Worm (Caenorhabditis elegans) whole organism, L1 larva: Measurements from ENCODE around the gene col-98.

Experiments
- ceh-82 ChIP-seq, 3 experiments: fragments of 150-350 bp in 1 of 3; sonication (generic microtip) in 2 of 3; optimal IDR thresholded peaks; 2 replicates each; lab custom pipeline; 2014 to 2017; ENCODE audit warnings: missing biosample characterization in 3 of 3, missing genetic modification characterization in 3 of 3
- elt-3 ChIP-seq, 6 experiments: fragments of 150-350 bp in 1 of 6; sonication (generic microtip); optimal IDR thresholded peaks; 2 replicates each; lab custom pipeline; 2017 to 2018; ENCODE audit warnings: missing biosample characterization in 6 of 6, missing genetic modification characterization in 6 of 6, inconsistent platforms in 1 of 6
- nhr-85 ChIP-seq: sonication (generic microtip); peaks from one replicate; lab custom pipeline; 2016; ENCODE audit warnings: missing genetic modification characterization, inconsistent platforms, missing compliant biosample characterization
- pqm-1 ChIP-seq: sonication (generic microtip); optimal IDR thresholded peaks from 3 replicates; lab custom pipeline; 2017; ENCODE audit warnings: missing biosample characterization, missing genetic modification characterization
- sptf-1 ChIP-seq: fragments of 150-350 bp; optimal IDR thresholded peaks from 2 replicates; lab custom pipeline; 2014; ENCODE audit warnings: missing biosample characterization, missing genetic modification characterization
- zag-1 ChIP-seq: fragments of 150-350 bp; optimal IDR thresholded peaks from 2 replicates; lab custom pipeline; 2014; ENCODE audit warnings: missing biosample characterization, missing genetic modification characterization

DNA sequence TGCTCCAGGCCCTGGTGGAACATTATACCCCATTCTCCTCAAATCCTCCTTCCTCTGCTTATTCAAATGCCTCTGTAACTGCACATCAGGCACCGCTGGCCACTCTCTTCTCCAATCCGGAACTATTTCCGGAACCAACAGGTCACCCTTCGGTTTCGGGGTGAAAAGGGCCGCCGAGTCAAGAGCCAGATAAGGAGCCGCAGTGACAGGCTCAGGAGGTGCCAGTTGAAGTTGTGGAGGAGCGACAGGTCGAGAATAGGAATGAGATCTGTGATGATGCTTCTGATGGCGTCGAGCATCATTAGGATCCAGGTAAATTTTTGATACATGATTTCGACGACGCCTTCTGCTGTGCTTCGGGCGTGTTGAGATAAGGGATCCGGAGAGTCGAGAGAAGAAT lies 20.6 kb upstream of the col-98 start:
- no peak for TF ChIP-seq nhr-85 (tag; lab: Kevin White, UChicago)
- TF ChIP-seq elt-3 (tag; optimal IDR thresholded peaks at IDR 0.05; lab: Kevin White, UChicago), result no peak
- no peak for TF ChIP-seq sptf-1 (tag; lab: Kevin White, UChicago)
- no peak for TF ChIP-seq pqm-1 (tag; lab: Kevin White, UChicago)
- no peak for TF ChIP-seq zag-1 (tag; lab: Kevin White, UChicago)
- no peak for TF ChIP-seq ceh-82 (tag; optimal IDR thresholded peaks at IDR 0.05; lab: Kevin White, UChicago)
